Fruit fly (Drosophila melanogaster) whole organism, prepupa: ENCODE measurements around the gene NK7.1.

ENCODE experiments used
- CG10631 ChIP-seq: fragments of 200-800 bp; sonication (Bioruptor generic); optimal IDR thresholded peaks from 2 replicates; lab custom pipeline; 2016; ENCODE audit warnings: missing biosample characterization, missing genetic modification characterization
- CG10669 ChIP-seq: fragments of 200-800 bp; sonication (Bioruptor generic); optimal IDR thresholded peaks from 3 replicates; lab custom pipeline; 2018; ENCODE audit warnings: missing biosample characterization, mild to moderate bottlenecking, missing genetic modification characterization, moderate library complexity
- CG11294 ChIP-seq: fragments of 200-800 bp; sonication (Bioruptor generic); IDR thresholded peaks from 2 replicates; pipeline ENCODE4 v1.3.6; 2022; ENCODE audit warnings: missing biosample characterization, missing genetic modification characterization
- CG11762 ChIP-seq: fragments of 200-800 bp; sonication (Bioruptor generic); optimal IDR thresholded peaks from 3 replicates; lab custom pipeline; 2016; ENCODE audit warnings: missing biosample characterization, missing genetic modification characterization; ENCODE audit not compliant: insufficient read depth
- CG11902 ChIP-seq: fragments of 200-800 bp; sonication (Bioruptor generic); optimal IDR thresholded peaks from 3 replicates; lab custom pipeline; 2016; ENCODE audit warnings: missing biosample characterization, missing genetic modification characterization
- CG1621 ChIP-seq: fragments of 200-800 bp; sonication (Bioruptor generic); optimal IDR thresholded peaks from 3 replicates; lab custom pipeline; 2018; ENCODE audit warnings: missing biosample characterization, mild to moderate bottlenecking, missing genetic modification characterization
- CG16779 ChIP-seq: fragments of 200-800 bp; sonication (Bioruptor generic); optimal IDR thresholded peaks from 3 replicates; lab custom pipeline; 2017; ENCODE audit warnings: missing biosample characterization, mild to moderate bottlenecking, missing genetic modification characterization
- CG3032 ChIP-seq: fragments of 200-800 bp; optimal IDR thresholded peaks from 2 replicates; lab custom pipeline; 2019; ENCODE audit warnings: missing biosample characterization, mild to moderate bottlenecking, missing genetic modification characterization, moderate library complexity
- CG31627 ChIP-seq: fragments of 200-800 bp; sonication (Bioruptor generic); optimal IDR thresholded peaks from 3 replicates; lab custom pipeline; 2016; ENCODE audit warnings: missing biosample characterization, missing genetic modification characterization
- CG32006 ChIP-seq: fragments of 200-800 bp; sonication (Bioruptor generic); optimal IDR thresholded peaks from 3 replicates; lab custom pipeline; 2017; ENCODE audit warnings: missing biosample characterization, mild to moderate bottlenecking, missing genetic modification characterization
- CG34406 ChIP-seq: fragments of 200-800 bp; sonication (Bioruptor generic); optimal IDR thresholded peaks from 3 replicates; lab custom pipeline; 2016; ENCODE audit warnings: missing biosample characterization, missing genetic modification characterization
- CG6276 ChIP-seq: fragments of 200-800 bp; sonication (Bioruptor generic); optimal IDR thresholded peaks from 2 replicates; lab custom pipeline; 2017; ENCODE audit warnings: missing biosample characterization, mild to moderate bottlenecking, missing genetic modification characterization
- CG6792 ChIP-seq: fragments of 200-800 bp; sonication (Bioruptor generic); optimal IDR thresholded peaks from 3 replicates; lab custom pipeline; 2016; ENCODE audit warnings: missing biosample characterization, missing genetic modification characterization
- CG6808 ChIP-seq: fragments of 200-800 bp; sonication (Bioruptor generic); optimal IDR thresholded peaks from 3 replicates; lab custom pipeline; 2017; ENCODE audit warnings: missing biosample characterization, missing genetic modification characterization, mild to moderate bottlenecking, moderate library complexity, missing genetic modification reagents
- CG6854 ChIP-seq: fragments of 200-800 bp; sonication (Bioruptor generic); optimal IDR thresholded peaks from 2 replicates; lab custom pipeline; 2017; ENCODE audit warnings: missing biosample characterization, mild to moderate bottlenecking, missing genetic modification characterization
- CG7368 ChIP-seq: fragments of 200-800 bp; sonication (Bioruptor generic); optimal IDR thresholded peaks from 3 replicates; lab custom pipeline; 2016; ENCODE audit warnings: missing biosample characterization, missing genetic modification characterization
- CG9139 ChIP-seq: fragments of 200-800 bp; sonication (Bioruptor generic); optimal IDR thresholded peaks from 3 replicates; lab custom pipeline; 2017; ENCODE audit warnings: missing biosample characterization, mild to moderate bottlenecking, missing genetic modification characterization
- Eip75B ChIP-seq: fragments of 200-800 bp; sonication (Bioruptor generic); optimal IDR thresholded peaks from 3 replicates; lab custom pipeline; 2016; ENCODE audit warnings: missing biosample characterization, missing genetic modification characterization
- Eip78C ChIP-seq: fragments of 200-800 bp; sonication (Bioruptor generic); peaks from one replicate; lab custom pipeline; 2016; ENCODE audit warnings: missing biosample characterization, missing genetic modification characterization
- Eip93F ChIP-seq: fragments of 200-800 bp; sonication (Bioruptor generic); optimal IDR thresholded peaks from 2 replicates; lab custom pipeline; 2016; ENCODE audit warnings: missing biosample characterization, mild to moderate bottlenecking, missing genetic modification characterization
- Ets21C ChIP-seq: fragments of 200-800 bp; sonication (Bioruptor generic); optimal IDR thresholded peaks from 3 replicates; lab custom pipeline; 2016; ENCODE audit warnings: missing biosample characterization, missing genetic modification characterization
- Ets96B ChIP-seq: fragments of 200-800 bp; optimal IDR thresholded peaks from 2 replicates; lab custom pipeline; 2019; ENCODE audit warnings: missing biosample characterization, mild to moderate bottlenecking, missing genetic modification characterization, moderate library complexity
- Gug ChIP-seq: fragments of 200-800 bp; sonication (Bioruptor generic); IDR thresholded peaks from 2 replicates; pipeline ENCODE4 v1.3.6; 2022; ENCODE audit warnings: missing biosample characterization, missing genetic modification characterization
- Hr38 ChIP-seq: sonication (Bioruptor generic); optimal IDR thresholded peaks from 2 replicates; lab custom pipeline; 2016; ENCODE audit warnings: missing biosample characterization, missing genetic modification characterization
- Hr39 ChIP-seq: fragments of 200-800 bp; sonication (Bioruptor generic); optimal IDR thresholded peaks from 2 replicates; lab custom pipeline; 2016; ENCODE audit warnings: missing biosample characterization, missing genetic modification characterization
- Hr4 ChIP-seq: fragments of 200-800 bp; sonication (Bioruptor generic); optimal IDR thresholded peaks from 3 replicates; lab custom pipeline; 2016; ENCODE audit warnings: missing biosample characterization, missing genetic modification characterization
- Lpt ChIP-seq: fragments of 200-800 bp; sonication (Bioruptor generic); optimal IDR thresholded peaks from 3 replicates; lab custom pipeline; 2016; ENCODE audit warnings: missing biosample characterization, missing genetic modification characterization
- Met ChIP-seq: fragments of 200-800 bp; sonication (Bioruptor generic); optimal IDR thresholded peaks from 3 replicates; lab custom pipeline; 2016; ENCODE audit warnings: missing biosample characterization, missing genetic modification characterization
- OdsH ChIP-seq: fragments of 200-800 bp; sonication (Bioruptor generic); optimal IDR thresholded peaks from 3 replicates; lab custom pipeline; 2016; ENCODE audit warnings: missing biosample characterization, missing genetic modification characterization
- Smox ChIP-seq: fragments of 200-800 bp; sonication (Bioruptor generic); optimal IDR thresholded peaks from 3 replicates; lab custom pipeline; 2016; ENCODE audit warnings: missing biosample characterization, missing genetic modification characterization
- Sox102F ChIP-seq: fragments of 200-800 bp; sonication (Bioruptor generic); optimal IDR thresholded peaks from 2 replicates; lab custom pipeline; 2016; ENCODE audit warnings: missing biosample characterization, mild to moderate bottlenecking, missing genetic modification characterization
- Sox14 ChIP-seq: fragments of 200-800 bp; sonication (Bioruptor generic); optimal IDR thresholded peaks from 3 replicates; lab custom pipeline; 2016; ENCODE audit warnings: missing biosample characterization, missing genetic modification characterization
- Sox15 ChIP-seq: fragments of 200-800 bp; sonication (Bioruptor generic); optimal IDR thresholded peaks from 3 replicates; lab custom pipeline; 2016; ENCODE audit warnings: missing biosample characterization, missing genetic modification characterization
- achi ChIP-seq: fragments of 200-800 bp; sonication (Bioruptor generic); optimal IDR thresholded peaks from 3 replicates; lab custom pipeline; 2016; ENCODE audit warnings: missing biosample characterization, missing genetic modification characterization
- acj6 ChIP-seq: fragments of 200-800 bp; sonication (Bioruptor generic); optimal IDR thresholded peaks from 3 replicates; lab custom pipeline; 2016; ENCODE audit warnings: missing biosample characterization, missing genetic modification characterization
- dac ChIP-seq: fragments of 200-800 bp; sonication (Bioruptor generic); optimal IDR thresholded peaks from 2 replicates; lab custom pipeline; 2017; ENCODE audit warnings: missing biosample characterization, mild to moderate bottlenecking, missing genetic modification characterization
- dsx ChIP-seq: fragments of 200-800 bp; optimal IDR thresholded peaks from 3 replicates; lab custom pipeline; 2019; ENCODE audit warnings: missing biosample characterization, mild to moderate bottlenecking, missing genetic modification characterization, moderate library complexity; ENCODE audit not compliant: poor library complexity, severe bottlenecking
- eg ChIP-seq: fragments of 200-800 bp; sonication (Bioruptor generic); IDR thresholded peaks from 3 replicates; pipeline ENCODE4 v1.3.6; 2022; ENCODE audit warnings: missing biosample characterization, missing genetic modification characterization
- fd59A ChIP-seq: fragments of 200-800 bp; sonication (Bioruptor generic); optimal IDR thresholded peaks from 2 replicates; lab custom pipeline; 2017; ENCODE audit warnings: missing biosample characterization, mild to moderate bottlenecking, missing genetic modification characterization, missing genetic modification reagents
- lz ChIP-seq: fragments of 200-800 bp; sonication (Bioruptor generic); optimal IDR thresholded peaks from 3 replicates; lab custom pipeline; 2016; ENCODE audit warnings: missing biosample characterization, missing genetic modification characterization
- net ChIP-seq: fragments of 200-800 bp; sonication (Bioruptor generic); optimal IDR thresholded peaks from 3 replicates; lab custom pipeline; 2016; ENCODE audit warnings: missing biosample characterization, missing genetic modification characterization
- pdm3 ChIP-seq: fragments of 200-800 bp; sonication (Bioruptor generic); optimal IDR thresholded peaks from 3 replicates; lab custom pipeline; 2016; ENCODE audit warnings: missing biosample characterization, missing genetic modification characterization
- salr ChIP-seq, 2 experiments: fragments of 200-800 bp; sonication (Bioruptor generic); optimal IDR thresholded peaks; 3 replicates each; lab custom pipeline; 2016 to 2018; ENCODE audit warnings: missing biosample characterization in 2 of 2, missing genetic modification characterization in 2 of 2, mild to moderate bottlenecking in 1 of 2
- ss ChIP-seq, 2 experiments: fragments of 200-800 bp; sonication (Bioruptor generic); optimal IDR thresholded peaks; 2 replicates in 1 of 2; 3 replicates in 1 of 2; lab custom pipeline; 2017 to 2018; ENCODE audit warnings: mild to moderate bottlenecking in 2 of 2, missing biosample characterization in 2 of 2, missing genetic modification characterization in 2 of 2, moderate library complexity in 1 of 2
- svp ChIP-seq: fragments of 200-800 bp; sonication (Bioruptor generic); peaks from one replicate; lab custom pipeline; 2016; ENCODE audit warnings: missing biosample characterization, missing genetic modification characterization
- topi ChIP-seq: fragments of 200-800 bp; sonication (Bioruptor generic); optimal IDR thresholded peaks from 3 replicates; lab custom pipeline; 2016; ENCODE audit warnings: missing biosample characterization, missing genetic modification characterization
- vri ChIP-seq: fragments of 200-800 bp; sonication (Bioruptor generic); optimal IDR thresholded peaks from 3 replicates; lab custom pipeline; 2016; ENCODE audit warnings: missing biosample characterization, mild to moderate bottlenecking, missing genetic modification characterization

Gene NK7.1

DNA sequence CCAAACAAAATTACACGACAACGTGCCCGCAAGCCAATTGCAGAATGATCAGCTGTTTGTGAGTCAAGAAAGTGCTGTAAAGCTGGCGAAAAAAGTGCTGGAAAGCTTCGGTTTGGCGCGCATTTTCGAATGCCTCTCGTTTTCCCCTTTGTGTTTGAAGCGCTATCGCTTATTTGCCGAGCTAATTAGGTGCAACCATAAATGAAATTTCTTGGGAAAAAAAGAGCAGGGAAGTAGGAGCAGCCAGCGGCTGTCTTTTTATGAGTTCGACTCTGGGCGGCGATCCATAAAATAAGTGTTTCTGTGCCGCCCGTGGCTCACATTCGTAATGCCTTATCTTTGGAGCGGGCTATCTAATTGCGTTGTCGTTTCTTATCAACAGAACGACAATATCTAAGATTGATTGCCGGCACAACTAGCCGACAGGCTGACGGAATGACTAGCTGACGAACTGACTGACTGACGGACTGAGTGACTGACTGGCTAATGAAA is 11.0 kb downstream of the NK7.1 start, which contains the start of gene Dnaaf5 (continued):
- TF ChIP-seq fd59A (no peak), CG34406 (GFP tag; lab: Kevin White, UChicago) (no peak), CG6808 (no peak), Eip75B (GFP tag; lab: Kevin White, UChicago) (no peak), Met (GFP tag; lab: Kevin White, UChicago) (peak; percentile 37), topi (GFP tag; lab: Kevin White, UChicago) (peak; percentile 57), CG1621 (tag; lab: Kevin White, UChicago) (no peak), eg (GFP tag; lab: Robert Waterston, UW) (no peak), CG9139 (GFP tag; lab: Kevin White, UChicago) (no peak), pdm3 (GFP tag; lab: Kevin White, UChicago) (no peak), CG11902 (GFP tag; lab: Kevin White, UChicago) (no peak), Gug (GFP tag; lab: Robert Waterston, UW) (no peak), CG7368 (GFP tag; lab: Kevin White, UChicago) (no peak), Hr39 (peak; percentile 9), Eip78C (peak; percentile 44), CG6854 (GFP tag; lab: Kevin White, UChicago) (peak; percentile 14), CG3032 (tag; lab: Kevin White, UChicago) (no peak), Smox (GFP tag; lab: Kevin White, UChicago) (no peak), Ets96B (tag; lab: Kevin White, UChicago) (no peak), salr (GFP tag; optimal IDR thresholded peaks at IDR 0.05; lab: Kevin White, UChicago) (no peak), dac (no peak), CG16779 (tag; lab: Kevin White, UChicago) (no peak), CG32006 (GFP tag; lab: Kevin White, UChicago) (no peak), OdsH (GFP tag; lab: Kevin White, UChicago) (peak; percentile 14), CG10631 (GFP tag; lab: Kevin White, UChicago) (no peak), svp (peak; percentile 66), acj6 (GFP tag; lab: Kevin White, UChicago) (no peak)

DNA sequence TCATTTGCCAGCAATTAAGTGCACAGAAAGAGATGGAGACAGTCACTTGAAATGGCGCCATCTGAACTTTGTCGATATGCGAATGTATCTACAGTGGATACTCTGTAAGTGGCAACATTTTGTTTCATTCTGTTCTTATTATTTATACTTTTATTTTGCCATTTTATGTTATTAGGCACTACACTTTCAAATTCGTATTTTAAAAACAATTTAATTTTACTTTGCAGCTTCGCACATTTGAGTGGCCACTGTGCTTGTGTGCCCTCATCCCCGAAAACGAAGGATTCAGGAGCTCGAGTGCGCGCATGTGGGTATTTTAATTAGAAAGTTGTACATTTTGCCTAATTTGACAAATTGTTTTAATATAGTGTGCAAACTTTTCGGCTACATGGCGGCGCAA is 15.3 kb downstream of the NK7.1 start:
- TF ChIP-seq Smox (GFP tag; lab: Kevin White, UChicago), result peak; percentile 51
- TF ChIP-seq OdsH (GFP tag; lab: Kevin White, UChicago), result peak; percentile 64
- no peak for TF ChIP-seq Hr38 (GFP tag; lab: Kevin White, UChicago)
- peak; percentile 77 for TF ChIP-seq eg (GFP tag; lab: Robert Waterston, UW)
- TF ChIP-seq CG34406 (GFP tag; lab: Kevin White, UChicago), result peak; percentile 47
- TF ChIP-seq CG7368 (GFP tag; lab: Kevin White, UChicago), result peak; percentile 58
- TF ChIP-seq CG11294 (GFP tag; lab: Robert Waterston, UW), result no peak
- peak; percentile 65 for TF ChIP-seq acj6 (GFP tag; lab: Kevin White, UChicago)
- no peak for TF ChIP-seq Eip93F
- TF ChIP-seq CG10631 (GFP tag; lab: Kevin White, UChicago), result peak; percentile 53
- peak; percentile 52 for TF ChIP-seq CG32006 (GFP tag; lab: Kevin White, UChicago)
- TF ChIP-seq ss (GFP tag; optimal IDR thresholded peaks at IDR 0.05; lab: Kevin White, UChicago), result peak; percentile 45 to 73
- TF ChIP-seq CG11762 (GFP tag; lab: Kevin White, UChicago), result peak; percentile 27
- TF ChIP-seq vri (GFP tag; lab: Kevin White, UChicago), result peak; percentile 35
- peak; percentile 73 for TF ChIP-seq CG31627 (GFP tag; lab: Kevin White, UChicago)
- peak; percentile 50 for TF ChIP-seq lz (GFP tag; lab: Kevin White, UChicago)
- peak; percentile 85 for TF ChIP-seq svp
- peak; percentile 62 for TF ChIP-seq CG6808
- TF ChIP-seq achi, result peak; percentile 60
- TF ChIP-seq CG11902 (GFP tag; lab: Kevin White, UChicago), result peak; percentile 62
- peak; percentile 61 for TF ChIP-seq Ets21C
- TF ChIP-seq Sox14, result peak; percentile 53
- TF ChIP-seq CG6276 (GFP tag; lab: Kevin White, UChicago), result peak; percentile 23
- peak; percentile 74 for TF ChIP-seq dsx
- peak; percentile 64 for TF ChIP-seq Hr4
- TF ChIP-seq Sox102F (GFP tag; lab: Kevin White, UChicago), result peak; percentile 60
- TF ChIP-seq CG10669 (GFP tag; lab: Kevin White, UChicago), result peak; percentile 60
- TF ChIP-seq Gug (GFP tag; lab: Robert Waterston, UW), result peak; percentile 61; the same call in 1 of the 2 replicates
- peak; percentile 34 for TF ChIP-seq net (GFP tag; lab: Kevin White, UChicago)
- TF ChIP-seq CG9139 (GFP tag; lab: Kevin White, UChicago), result peak; percentile 36
- TF ChIP-seq Sox15 (GFP tag; lab: Kevin White, UChicago), result no peak
- TF ChIP-seq pdm3 (GFP tag; lab: Kevin White, UChicago), result peak; percentile 69
- TF ChIP-seq Lpt (GFP tag; lab: Kevin White, UChicago), result peak; percentile 52
- TF ChIP-seq salr (GFP tag; optimal IDR thresholded peaks at IDR 0.05; lab: Kevin White, UChicago), result peak in 1 of 2 experiments; percentile 6
- peak; percentile 72 for TF ChIP-seq Met (GFP tag; lab: Kevin White, UChicago)
- TF ChIP-seq Eip75B (GFP tag; lab: Kevin White, UChicago), result peak; percentile 63
- peak; percentile 20 for TF ChIP-seq CG6792
